Worm (Caenorhabditis elegans): ENCODE results near the gene F21C10.4.

DNA sequence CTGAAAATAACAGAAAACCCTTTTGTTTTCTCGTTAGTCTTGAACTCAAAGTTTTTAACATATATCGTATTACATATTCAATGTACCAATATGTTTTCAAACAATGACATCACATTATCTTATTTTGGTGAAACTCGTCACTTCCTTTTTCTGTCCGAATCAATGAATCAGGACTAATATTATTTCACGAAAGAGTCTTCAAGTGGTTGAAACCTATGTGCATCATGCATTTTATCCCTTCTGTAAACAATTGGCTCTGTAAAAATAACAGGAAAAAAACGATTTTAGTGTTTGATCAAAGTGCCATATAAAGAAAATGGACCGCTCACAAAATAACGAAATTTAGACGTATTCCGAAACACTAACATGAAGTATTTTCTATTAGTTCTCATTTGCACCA lies 18.2 kb upstream of the F21C10.4 start, which contains the start of gene F21C10.18:
- TF ChIP-seq nhr-12 (tag; optimal IDR thresholded peaks at IDR 0.05): no peak
- TF ChIP-seq mdl-1 (tag; optimal IDR thresholded peaks at IDR 0.05): no peak
- no peak for TF ChIP-seq elt-1 (tag; optimal IDR thresholded peaks at IDR 0.05)
- TF ChIP-seq nhr-77 (tag; optimal IDR thresholded peaks at IDR 0.05): no peak
- TF ChIP-seq nhr-76 (tag; optimal IDR thresholded peaks at IDR 0.05): no peak
- TF ChIP-seq ZK546.5 (tag; optimal IDR thresholded peaks at IDR 0.05): no peak
- no peak for TF ChIP-seq ceh-82 (tag; optimal IDR thresholded peaks at IDR 0.05)
- TF ChIP-seq elt-3 (tag; optimal IDR thresholded peaks at IDR 0.05): no peak
- no peak for TF ChIP-seq lin-15B (tag; optimal IDR thresholded peaks at IDR 0.05)
- no peak for TF ChIP-seq nfya-1 (tag; optimal IDR thresholded peaks at IDR 0.05; ENCODE audit: insufficient read depth)
- TF ChIP-seq ama-1 (optimal IDR thresholded peaks at IDR 0.05): no peak
- TF ChIP-seq skn-1 (tag; optimal IDR thresholded peaks at IDR 0.05): no peak
- no peak for TF ChIP-seq ztf-11 (tag; optimal IDR thresholded peaks at IDR 0.05)
